Worm (Caenorhabditis elegans) whole organism, L2 larva: ENCODE measurements around the gene T19C3.4.

ENCODE experiments used
- C34F6.9 ChIP-seq: fragments of 150-350 bp; optimal IDR thresholded peaks from 2 replicates; lab custom pipeline; 2014; ENCODE audit warnings: missing biosample characterization, missing genetic modification characterization
- F13H6.1 ChIP-seq: sonication (generic microtip); optimal IDR thresholded peaks from 2 replicates; lab custom pipeline; 2016; ENCODE audit warnings: missing genetic modification characterization, missing compliant biosample characterization
- ZK546.5 ChIP-seq: sonication (generic microtip); optimal IDR thresholded peaks from 2 replicates; lab custom pipeline; 2017; ENCODE audit warnings: missing biosample characterization, missing genetic modification characterization
- alr-1 ChIP-seq: fragments of 150-350 bp; optimal IDR thresholded peaks from 2 replicates; lab custom pipeline; 2014; ENCODE audit warnings: missing biosample characterization, missing genetic modification characterization
- aly-2 ChIP-seq: fragments of 150-350 bp; optimal IDR thresholded peaks from 2 replicates; lab custom pipeline; 2014; ENCODE audit warnings: missing biosample characterization, missing genetic modification characterization
- ama-1 ChIP-seq: fragments of 150-350 bp; optimal IDR thresholded peaks from 2 replicates; lab custom pipeline; 2018; ENCODE audit warnings: inconsistent platforms
- blmp-1 ChIP-seq: sonication (generic microtip); optimal IDR thresholded peaks from 2 replicates; lab custom pipeline; 2017; ENCODE audit warnings: missing genetic modification characterization, mild to moderate bottlenecking, missing compliant biosample characterization, antibody characterized with exemption, moderate library complexity; ENCODE audit not compliant: insufficient read depth
- ceh-82 ChIP-seq: fragments of 150-350 bp; optimal IDR thresholded peaks from 2 replicates; lab custom pipeline; 2014; ENCODE audit warnings: missing biosample characterization, missing genetic modification characterization
- crh-2 ChIP-seq: sonication (generic microtip); optimal IDR thresholded peaks from 2 replicates; lab custom pipeline; 2017; ENCODE audit warnings: missing biosample characterization, missing genetic modification characterization
- elt-1 ChIP-seq: fragments of 150-350 bp; optimal IDR thresholded peaks from 2 replicates; lab custom pipeline; 2014; ENCODE audit warnings: missing biosample characterization, missing genetic modification characterization
- elt-3 ChIP-seq: sonication (generic microtip); optimal IDR thresholded peaks from 2 replicates; lab custom pipeline; 2017; ENCODE audit warnings: missing biosample characterization, missing genetic modification characterization
- fos-1 ChIP-seq: fragments of 150-350 bp; optimal IDR thresholded peaks from 2 replicates; lab custom pipeline; 2014; ENCODE audit warnings: missing biosample characterization, missing genetic modification characterization
- gmeb-1 ChIP-seq: fragments of 150-350 bp; optimal IDR thresholded peaks from 2 replicates; lab custom pipeline; 2014; ENCODE audit warnings: missing biosample characterization, missing genetic modification characterization
- lin-11 ChIP-seq: fragments of 150-350 bp; sonication (generic microtip); optimal IDR thresholded peaks from 2 replicates; lab custom pipeline; 2014; ENCODE audit warnings: missing biosample characterization, missing genetic modification characterization, inconsistent platforms, mixed read lengths
- lin-39 ChIP-seq: fragments of 150-350 bp; optimal IDR thresholded peaks from 2 replicates; lab custom pipeline; 2014; ENCODE audit warnings: missing biosample characterization, missing genetic modification reagents, missing genetic modification characterization
- lsy-2 ChIP-seq, 2 experiments: fragments of 150-350 bp in 1 of 2; sonication (generic microtip) in 1 of 2; optimal IDR thresholded peaks; 2 replicates each; lab custom pipeline; 2014 to 2017; ENCODE audit warnings: missing biosample characterization in 2 of 2, missing genetic modification characterization in 2 of 2
- mab-5 ChIP-seq: fragments of 150-350 bp; optimal IDR thresholded peaks from 2 replicates; lab custom pipeline; 2014; ENCODE audit warnings: missing biosample characterization, missing genetic modification characterization
- mbf-1 ChIP-seq: sonication (generic microtip); optimal IDR thresholded peaks from 2 replicates; lab custom pipeline; 2017; ENCODE audit warnings: missing biosample characterization, missing genetic modification characterization
- nhr-10 ChIP-seq: sonication (generic microtip); optimal IDR thresholded peaks from 2 replicates; lab custom pipeline; 2017; ENCODE audit warnings: missing biosample characterization, missing genetic modification characterization
- nhr-129 ChIP-seq: fragments of 150-350 bp; optimal IDR thresholded peaks from 2 replicates; lab custom pipeline; 2014; ENCODE audit warnings: missing biosample characterization, missing genetic modification characterization
- nhr-23 ChIP-seq: fragments of 150-350 bp; optimal IDR thresholded peaks from 2 replicates; lab custom pipeline; 2014; ENCODE audit warnings: missing biosample characterization, missing genetic modification reagents, missing genetic modification characterization
- nhr-237 ChIP-seq: fragments of 150-350 bp; optimal IDR thresholded peaks from 2 replicates; lab custom pipeline; 2014; ENCODE audit warnings: missing biosample characterization, missing genetic modification characterization
- nhr-25 ChIP-seq: fragments of 150-350 bp; sonication (generic microtip); optimal IDR thresholded peaks from 3 replicates; lab custom pipeline; 2014; ENCODE audit warnings: missing biosample characterization, missing genetic modification characterization
- nhr-6 ChIP-seq: fragments of 150-350 bp; optimal IDR thresholded peaks from 2 replicates; lab custom pipeline; 2014; ENCODE audit warnings: missing biosample characterization, missing genetic modification characterization
- peb-1 ChIP-seq: fragments of 150-350 bp; optimal IDR thresholded peaks from 2 replicates; lab custom pipeline; 2014; ENCODE audit warnings: missing biosample characterization, missing genetic modification characterization
- sem-4 ChIP-seq: fragments of 150-350 bp; optimal IDR thresholded peaks from 2 replicates; lab custom pipeline; 2014; ENCODE audit warnings: missing biosample characterization, missing genetic modification reagents, missing genetic modification characterization
- skn-1 ChIP-seq: sonication (generic microtip); optimal IDR thresholded peaks from 2 replicates; lab custom pipeline; 2017; ENCODE audit warnings: missing biosample characterization, missing genetic modification characterization
- sma-3 ChIP-seq: sonication (generic microtip); optimal IDR thresholded peaks from 2 replicates; lab custom pipeline; 2016; ENCODE audit warnings: missing genetic modification reagents, missing genetic modification characterization, missing compliant biosample characterization
- snpc-4 ChIP-seq: fragments of 150-350 bp; optimal IDR thresholded peaks from 2 replicates; lab custom pipeline; 2014; ENCODE audit warnings: missing biosample characterization, missing genetic modification characterization
- unc-55 ChIP-seq: fragments of 150-350 bp; sonication (generic microtip); optimal IDR thresholded peaks from 3 replicates; lab custom pipeline; 2014; ENCODE audit warnings: missing biosample characterization, missing genetic modification reagents, missing genetic modification characterization
- unc-62 ChIP-seq: fragments of 150-350 bp; optimal IDR thresholded peaks from 2 replicates; lab custom pipeline; 2014; ENCODE audit warnings: missing biosample characterization, missing genetic modification reagents, missing genetic modification characterization
- zag-1 ChIP-seq: fragments of 150-350 bp; optimal IDR thresholded peaks from 2 replicates; lab custom pipeline; 2014; ENCODE audit warnings: missing biosample characterization, missing genetic modification characterization
- ztf-11 ChIP-seq: sonication (generic microtip); optimal IDR thresholded peaks from 2 replicates; lab custom pipeline; 2017; ENCODE audit warnings: missing biosample characterization, missing genetic modification characterization
- ztf-4 ChIP-seq: fragments of 150-350 bp; optimal IDR thresholded peaks from 2 replicates; lab custom pipeline; 2014; ENCODE audit warnings: missing biosample characterization, missing genetic modification characterization

The T19C3.4 gene

DNA sequence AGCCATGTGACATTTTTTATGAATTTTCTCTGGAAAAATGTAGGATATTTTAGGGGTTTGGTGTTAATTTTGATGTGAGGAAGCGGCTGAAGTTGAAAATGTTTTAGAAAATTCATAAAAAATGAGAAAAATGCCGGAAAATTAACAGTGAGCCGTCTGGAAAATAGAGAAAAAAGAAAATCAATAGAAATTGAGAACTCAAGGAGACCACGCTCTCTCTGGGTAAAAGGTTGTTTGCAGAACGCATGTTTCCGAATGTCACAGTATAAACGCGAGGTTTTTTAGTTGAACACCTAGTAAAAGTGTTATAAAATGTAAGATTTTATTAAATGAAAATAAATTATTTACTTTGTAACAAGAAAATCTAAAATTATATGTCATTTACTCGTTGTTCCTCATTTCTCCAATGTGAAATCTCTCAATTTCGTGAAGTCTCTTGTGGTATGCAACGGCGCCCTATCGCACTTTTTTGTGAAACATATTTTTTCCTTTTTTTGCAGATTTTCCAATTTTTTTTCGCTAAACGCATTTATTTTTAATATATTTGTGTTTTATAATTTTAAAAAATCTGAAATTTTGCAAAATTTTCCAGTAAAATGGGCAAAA is 20.2 kb upstream of the T19C3.4 start, which contains the start of the genes tag-266 and tag-267 (continued):
- TF ChIP-seq unc-62 (no peak), mbf-1 (tag; lab: Kevin White, UChicago) (no peak), ztf-4 (tag; lab: Kevin White, UChicago) (no peak), lin-39 (tag; lab: Kevin White, UChicago) (no peak), lsy-2 (tag; optimal IDR thresholded peaks at IDR 0.05; lab: Kevin White, UChicago) (peak; percentile 56 to 82), peb-1 (tag; lab: Kevin White, UChicago) (no peak), sem-4 (tag; lab: Kevin White, UChicago) (no peak), lin-11 (tag; lab: Kevin White, UChicago) (no peak), elt-3 (tag; lab: Kevin White, UChicago) (no peak), elt-1 (tag; lab: Kevin White, UChicago) (no peak), sma-3 (GFP tag; lab: Kevin White, UChicago) (peak; percentile 83)

DNA sequence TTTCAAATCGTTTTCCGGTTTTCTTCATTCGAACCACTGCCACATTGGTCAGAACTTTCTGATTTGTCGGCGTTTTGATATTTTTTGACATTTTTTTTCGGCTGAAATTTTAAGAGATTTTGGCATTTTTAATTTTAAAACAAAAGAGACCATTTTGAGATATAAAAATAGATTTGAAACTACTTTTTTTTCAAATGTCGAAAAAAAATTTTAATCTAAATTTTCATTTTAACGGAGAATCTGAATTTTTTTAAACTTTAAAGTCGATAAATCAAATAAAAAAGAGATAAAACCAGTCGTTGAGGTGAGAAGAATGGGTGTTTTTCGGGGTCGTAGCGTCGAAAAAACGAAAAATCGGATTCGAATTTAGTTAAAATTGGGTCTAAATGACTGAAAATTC is 18.3 kb upstream of the T19C3.4 start, which contains the start of gene sbds-1:
sbds-1 (minus strand) TSS at position 101 of the 400 bp plus-strand sequence.
- TF ChIP-seq zag-1 (no peak), unc-55 (GFP tag; lab: Kevin White, UChicago) (no peak), ztf-11 (tag; lab: Kevin White, UChicago) (no peak), alr-1 (no peak), fos-1 (no peak), snpc-4 (tag; lab: Kevin White, UChicago) (no peak), ama-1 (lab: Kevin White, UChicago) (no peak), lsy-2 (tag; optimal IDR thresholded peaks at IDR 0.05; lab: Kevin White, UChicago) (no peak), nhr-6 (tag; lab: Kevin White, UChicago) (no peak)

DNA sequence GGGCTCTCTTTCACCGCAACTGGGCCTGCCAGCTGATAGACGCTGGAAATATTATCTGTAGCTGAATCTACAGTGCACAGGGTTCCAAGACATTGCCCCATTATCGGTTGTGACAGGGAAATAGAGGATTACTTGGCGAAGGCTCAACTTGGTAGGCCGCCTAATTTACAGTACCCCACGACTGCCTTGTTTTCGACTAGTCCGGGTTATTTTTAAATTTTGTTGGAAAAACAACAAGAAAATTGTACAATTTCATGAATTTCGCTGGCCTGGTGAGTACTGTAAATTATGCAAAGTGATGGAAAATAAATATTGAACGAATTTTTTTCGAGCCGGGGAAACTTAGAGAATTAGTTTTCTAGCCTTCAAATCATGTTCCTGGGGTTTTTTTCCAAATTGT is 16.0 kb upstream of the T19C3.4 start, which contains the start of gene T19C3.7:
T19C3.7 (minus strand) TSS at position 101 of the 400 bp plus-strand sequence.
- no peak for TF ChIP-seq aly-2
- no peak for TF ChIP-seq lin-39 (tag; lab: Kevin White, UChicago)
- TF ChIP-seq ZK546.5 (tag; lab: Kevin White, UChicago): no peak
- TF ChIP-seq ztf-11 (tag; lab: Kevin White, UChicago): no peak
- no peak for TF ChIP-seq fos-1
- TF ChIP-seq nhr-129 (tag; lab: Kevin White, UChicago): no peak
- no peak for TF ChIP-seq mab-5
- no peak for TF ChIP-seq lsy-2 (tag; optimal IDR thresholded peaks at IDR 0.05; lab: Kevin White, UChicago)
- no peak for TF ChIP-seq nhr-237 (tag; lab: Kevin White, UChicago)
- no peak for TF ChIP-seq alr-1
- no peak for TF ChIP-seq nhr-23 (tag; lab: Kevin White, UChicago)
- TF ChIP-seq lin-11 (tag; lab: Kevin White, UChicago): no peak
- TF ChIP-seq blmp-1 (tag; lab: Kevin White, UChicago): no peak

DNA sequence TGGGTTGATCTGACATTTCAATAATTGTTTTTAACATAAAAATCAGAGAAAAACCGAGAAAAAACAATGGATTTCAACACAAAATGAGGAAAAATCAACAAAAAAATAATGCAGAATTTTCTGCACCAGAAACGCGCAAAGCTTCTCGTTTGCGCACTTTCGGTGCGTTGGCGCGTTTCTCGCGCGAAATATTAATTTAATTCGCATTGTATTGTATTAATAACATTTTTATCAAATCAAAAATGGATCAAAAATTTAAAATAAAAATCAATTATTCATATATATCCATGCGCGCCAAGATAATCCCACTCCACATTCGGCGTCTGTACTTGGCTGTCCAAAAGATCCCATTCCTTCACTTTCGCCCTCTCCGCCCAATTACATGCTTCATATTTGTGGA is 14.6 kb upstream of the T19C3.4 start, which contains the start of gene fem-2:
fem-2 (minus strand) TSS at position 9 of the 400 bp plus-strand sequence.
- TF ChIP-seq nhr-237 (tag; lab: Kevin White, UChicago) (no peak), ztf-4 (tag; lab: Kevin White, UChicago) (no peak), unc-55 (GFP tag; lab: Kevin White, UChicago) (peak; percentile 41), ceh-82 (tag; lab: Kevin White, UChicago) (no peak), nhr-25 (tag; lab: Kevin White, UChicago) (peak; percentile 13), lsy-2 (tag; optimal IDR thresholded peaks at IDR 0.05; lab: Kevin White, UChicago) (peak; percentile 42 to 44), skn-1 (tag; lab: Kevin White, UChicago) (no peak), snpc-4 (tag; lab: Kevin White, UChicago) (no peak), fos-1 (no peak), blmp-1 (tag; lab: Kevin White, UChicago) (no peak), crh-2 (tag; lab: Kevin White, UChicago) (peak; percentile 18), C34F6.9 (peak; percentile 70), aly-2 (no peak), gmeb-1 (tag; lab: Kevin White, UChicago) (peak; percentile 33), sem-4 (tag; lab: Kevin White, UChicago) (no peak), nhr-10 (tag; lab: Kevin White, UChicago) (no peak), F13H6.1 (tag; lab: Kevin White, UChicago) (no peak), alr-1 (no peak)
